Fruit fly (Drosophila melanogaster): Measurements from ENCODE around the gene Cdep.

Gene Cdep

DNA sequence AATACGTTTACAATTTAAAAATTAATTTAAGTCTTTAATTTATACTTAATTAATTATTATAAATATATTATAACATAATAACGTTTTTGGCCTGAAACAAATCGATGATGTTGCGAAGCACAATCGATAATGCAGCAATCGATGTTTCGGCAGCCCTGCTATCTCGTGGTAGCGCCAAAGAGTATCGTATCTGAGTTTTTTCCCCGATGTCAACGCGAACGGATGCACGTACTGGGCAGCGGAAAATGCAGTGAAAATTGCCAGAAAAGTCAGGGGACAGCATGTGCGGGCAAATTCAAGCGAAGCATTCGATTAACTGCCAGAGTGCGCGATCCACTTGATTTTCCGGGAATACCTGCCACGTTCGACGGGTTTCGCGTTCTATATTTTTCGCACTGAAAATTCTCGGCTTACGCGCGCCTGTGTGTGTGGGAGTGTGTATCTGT, at the start of gene Cdep (continued):
- TF ChIP-seq Gug (GFP tag; IDR thresholded peaks at IDR 0.05) (peak; percentile 31; the same call in 1 of the 4 replicates), GATAe (GFP tag; conservative IDR thresholded peaks at IDR 0.05) (no peak), eve (GFP tag; optimal IDR thresholded peaks at IDR 0.05) (no peak), Xrp1 (GFP tag; IDR thresholded peaks at IDR 0.05) (peak; percentile 31), B-H1 (GFP tag; IDR thresholded peaks at IDR 0.05) (no peak; the same call in 2 of the 3 replicates), cwo (GFP tag; optimal IDR thresholded peaks at IDR 0.05) (no peak), maf-S (GFP tag; optimal IDR thresholded peaks at IDR 0.05) (no peak), sc (optimal IDR thresholded peaks at IDR 0.05) (no peak), sc (GFP tag; optimal IDR thresholded peaks at IDR 0.05) (peak; percentile 10), sens-2 (GFP tag; IDR thresholded peaks at IDR 0.05) (no peak), zfh2 (GFP tag; optimal IDR thresholded peaks at IDR 0.05) (no peak), TFAM (GFP tag; optimal IDR thresholded peaks at IDR 0.05) (no peak), CG4617 (GFP tag; optimal IDR thresholded peaks at IDR 0.05; ENCODE audit: borderline replicate concordance) (peak; percentile 62), exex (tag; optimal IDR thresholded peaks at IDR 0.05) (peak; percentile 3), CG15479 (GFP tag; optimal IDR thresholded peaks at IDR 0.05) (no peak), Taf1 (GFP tag; IDR thresholded peaks at IDR 0.05) (no peak), CG16815 (GFP tag; optimal IDR thresholded peaks at IDR 0.05) (no peak), Mad (GFP tag; optimal IDR thresholded peaks at IDR 0.05) (no peak), ham (GFP tag; IDR thresholded peaks at IDR 0.05) (no peak), Hr51 (GFP tag; optimal IDR thresholded peaks at IDR 0.05) (peak in 1 of 2 experiments; percentile 45), H2.0 (GFP tag; IDR thresholded peaks at IDR 0.05) (peak; percentile 32; the same call in 1 of the 2 replicates), knrl (GFP tag; IDR thresholded peaks at IDR 0.05; ENCODE audit: partially characterized antibody) (peak; percentile 95), Fer2 (tag; optimal IDR thresholded peaks at IDR 0.05) (no peak), peb (GFP tag; IDR thresholded peaks at IDR 0.05) (no peak), CG12769 (tag; optimal IDR thresholded peaks at IDR 0.05) (peak; percentile 40), Myb (GFP tag; optimal IDR thresholded peaks at IDR 0.05) (peak; percentile 56), MESR4 (GFP tag; optimal IDR thresholded peaks at IDR 0.05) (peak; percentile 46), Nf-YB (GFP tag; optimal IDR thresholded peaks at IDR 0.05) (no peak), CG9932 (GFP tag; IDR thresholded peaks at IDR 0.05) (peak; percentile 65), stwl (tag; optimal IDR thresholded peaks at IDR 0.05) (peak; percentile 86), CG2712 (tag; optimal IDR thresholded peaks at IDR 0.05) (peak; percentile 69), gcm (GFP tag; optimal IDR thresholded peaks at IDR 0.05) (peak; percentile 43), H15 (GFP tag; IDR thresholded peaks at IDR 0.05) (no peak), CG32772 (GFP tag; IDR thresholded peaks at IDR 0.05) (no peak), tup (GFP tag; optimal IDR thresholded peaks at IDR 0.05) (peak; percentile 1), CG8281 (tag; optimal IDR thresholded peaks at IDR 0.05) (no peak), Tbp (GFP tag; optimal IDR thresholded peaks at IDR 0.05) (no peak), CG1602 (GFP tag; optimal IDR thresholded peaks at IDR 0.05) (no peak), CG18476 (GFP tag; optimal IDR thresholded peaks at IDR 0.05) (peak; percentile 53), CG14667 (GFP tag; IDR thresholded peaks at IDR 0.05) (no peak), Mes4 (GFP tag; optimal IDR thresholded peaks at IDR 0.05) (no peak), CG2199 (GFP tag; IDR thresholded peaks at IDR 0.05) (peak; percentile 90; the same call in 2 of the 3 replicates), D (optimal IDR thresholded peaks at IDR 0.05) (no peak), D (GFP tag; optimal IDR thresholded peaks at IDR 0.05) (no peak), CG9876 (GFP tag; optimal IDR thresholded peaks at IDR 0.05) (no peak), br (optimal IDR thresholded peaks at IDR 0.05) (no peak), CG17568 (GFP tag; optimal IDR thresholded peaks at IDR 0.05) (no peak), CG42726 (GFP tag; IDR thresholded peaks at IDR 0.05; ENCODE audit: partially characterized antibody) (peak; percentile 94), gfzf (GFP tag; optimal IDR thresholded peaks at IDR 0.05) (peak; percentile 24), tio (GFP tag; optimal IDR thresholded peaks at IDR 0.05) (no peak), CG33557 (GFP tag; optimal IDR thresholded peaks at IDR 0.05) (no peak), Awh (GFP tag; IDR thresholded peaks at IDR 0.05) (no peak)
